Fruit fly (Drosophila melanogaster): ENCODE data around the gene Or85e.

Or85e gene

DNA sequence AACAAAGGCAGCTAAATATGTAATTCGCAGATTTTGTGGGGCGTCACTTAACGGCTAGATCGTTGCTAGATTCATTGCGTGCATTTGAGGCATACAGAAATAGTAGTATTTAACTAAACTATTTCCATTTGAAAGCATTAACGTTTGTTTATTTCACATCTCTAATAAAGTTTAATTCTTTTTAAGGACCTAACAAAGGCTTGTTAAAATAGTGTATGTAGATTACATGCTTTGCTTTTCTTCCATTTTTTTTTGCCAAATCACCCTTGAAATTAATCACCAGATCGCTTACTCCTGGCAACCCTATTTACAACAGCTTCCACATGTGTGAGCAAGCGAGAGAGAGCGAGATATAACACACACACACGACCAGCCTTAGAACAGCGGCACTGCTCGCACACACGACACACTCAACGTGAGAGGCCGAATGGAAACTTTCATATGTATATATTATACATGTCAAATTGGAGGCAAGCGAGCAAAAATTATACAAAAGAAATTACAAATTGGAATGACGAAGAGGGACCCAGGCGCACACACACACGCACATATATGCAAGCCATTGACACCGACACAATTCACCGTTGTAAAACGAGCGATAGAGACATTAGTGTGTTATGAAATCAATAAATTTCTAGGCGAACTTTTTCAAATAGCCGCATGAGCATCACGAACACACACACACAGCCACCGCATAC, 23.7 kb upstream of the Or85e start (continued):
- TF ChIP-seq gcm2 (GFP tag; optimal IDR thresholded peaks at IDR 0.05) (no peak), CG3065 (GFP tag; optimal IDR thresholded peaks at IDR 0.05) (no peak), D (optimal IDR thresholded peaks at IDR 0.05) (no peak), D (GFP tag; optimal IDR thresholded peaks at IDR 0.05) (peak; percentile 54), CG2116 (GFP tag; optimal IDR thresholded peaks at IDR 0.05) (no peak), Dbx (GFP tag; IDR thresholded peaks at IDR 0.05) (peak; percentile 55; the same call in 1 of the 3 replicates), Sin3A (optimal IDR thresholded peaks at IDR 0.05) (no peak), Neu2 (GFP tag; optimal IDR thresholded peaks at IDR 0.05; ENCODE audit: borderline replicate concordance) (no peak), Stat92E (GFP tag; optimal IDR thresholded peaks at IDR 0.05) (no peak), Hey (tag; optimal IDR thresholded peaks at IDR 0.05) (no peak), CG12155 (GFP tag; optimal IDR thresholded peaks at IDR 0.05) (peak; percentile 48), Ptx1 (GFP tag; IDR thresholded peaks at IDR 0.05) (peak; percentile 58; the same call in 1 of the 2 replicates), Nf-YA (GFP tag; IDR thresholded peaks at IDR 0.05) (peak; percentile 40; the same call in 1 of the 2 replicates), CG17328 (GFP tag; IDR thresholded peaks at IDR 0.05) (peak; percentile 44; the same call in 1 of the 2 replicates), corto (GFP tag; optimal IDR thresholded peaks at IDR 0.05) (no peak), hth (optimal IDR thresholded peaks at IDR 0.05) (no peak), ftz-f1 (GFP tag; optimal IDR thresholded peaks at IDR 0.05) (peak; percentile 89), CG15479 (GFP tag; optimal IDR thresholded peaks at IDR 0.05) (no peak), HLHmδ (GFP tag; optimal IDR thresholded peaks at IDR 0.05) (no peak), CG6791 (GFP tag; IDR thresholded peaks at IDR 0.05; ENCODE audit: partially characterized antibody) (no peak), CG1647 (GFP tag; optimal IDR thresholded peaks at IDR 0.05) (peak; percentile 45), btn (GFP tag; optimal IDR thresholded peaks at IDR 0.05) (no peak), CG18619 (GFP tag; optimal IDR thresholded peaks at IDR 0.05) (peak; percentile 50), gsb (GFP tag; IDR thresholded peaks at IDR 0.05) (peak; percentile 40; the same call in 1 of the 2 replicates), CG11560 (tag; IDR thresholded peaks at IDR 0.05) (no peak), CG10366 (GFP tag; IDR thresholded peaks at IDR 0.05) (0 out of 2 replicates have a peak, but pooled peaks have one; percentile 16), Blimp-1 (GFP tag; optimal IDR thresholded peaks at IDR 0.05) (peak; percentile 45), chn (GFP tag; optimal IDR thresholded peaks at IDR 0.05) (peak; percentile 28), lbe (GFP tag; optimal IDR thresholded peaks at IDR 0.05) (peak; percentile 6), CG4360 (GFP tag; IDR thresholded peaks at IDR 0.05) (0 out of 2 replicates have a peak, but pooled peaks have one; percentile 12), CG6683 (GFP tag; optimal IDR thresholded peaks at IDR 0.05) (peak; percentile 6), CG9817 (tag; optimal IDR thresholded peaks at IDR 0.05) (peak; percentile 67), CG17186 (GFP tag; optimal IDR thresholded peaks at IDR 0.05) (no peak), CG6175 (GFP tag; IDR thresholded peaks at IDR 0.05) (peak; percentile 62; the same call in 1 of the 3 replicates), Fer2 (tag; optimal IDR thresholded peaks at IDR 0.05) (no peak), CG30020 (tag; optimal IDR thresholded peaks at IDR 0.05) (no peak), Asciz (GFP tag; optimal IDR thresholded peaks at IDR 0.05) (peak; percentile 25), Max (GFP tag; optimal IDR thresholded peaks at IDR 0.05) (no peak), Rfx (GFP tag; IDR thresholded peaks at IDR 0.05) (peak; percentile 72), CG2875 (GFP tag; optimal IDR thresholded peaks at IDR 0.05) (peak; percentile 41), dimm (GFP tag; IDR thresholded peaks at IDR 0.05) (no peak)

DNA sequence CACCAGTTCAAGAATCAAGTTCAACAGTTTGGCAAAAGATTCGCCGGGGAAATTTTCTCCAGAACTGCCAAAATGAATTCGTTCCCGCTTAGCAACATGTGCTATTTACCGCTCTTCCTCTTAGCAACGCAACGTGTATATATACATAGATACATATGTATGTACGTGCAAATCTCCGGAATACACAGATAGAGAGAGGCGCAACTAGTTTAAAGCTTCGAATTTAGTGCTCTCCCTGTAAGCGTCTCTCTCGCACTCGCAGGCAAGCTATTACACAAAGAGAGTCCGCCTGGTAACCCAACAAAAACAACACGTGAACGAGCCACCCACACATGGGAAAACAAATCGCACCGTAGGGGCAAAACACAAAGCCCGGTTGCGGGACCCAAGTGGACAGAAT, 23.0 kb upstream of the Or85e start:
- no peak for TF ChIP-seq H2.0 (GFP tag; IDR thresholded peaks at IDR 0.05)
- TF ChIP-seq stwl (tag; optimal IDR thresholded peaks at IDR 0.05): no peak
- no peak for TF ChIP-seq disco-r (GFP tag; optimal IDR thresholded peaks at IDR 0.05)
- no peak for TF ChIP-seq NFAT (GFP tag; IDR thresholded peaks at IDR 0.05)
- TF ChIP-seq NfI (GFP tag; optimal IDR thresholded peaks at IDR 0.05): no peak
- peak; percentile 13; the same call in 1 of the 2 replicates for TF ChIP-seq CG10321 (GFP tag; IDR thresholded peaks at IDR 0.05)
- TF ChIP-seq seq (GFP tag; IDR thresholded peaks at IDR 0.05): no peak
- no peak for TF ChIP-seq Oaz (GFP tag; IDR thresholded peaks at IDR 0.05)
- TF ChIP-seq Dll (GFP tag; IDR thresholded peaks at IDR 0.05; ENCODE audit: partially characterized antibody): no peak
- no peak for TF ChIP-seq CG15269 (tag; optimal IDR thresholded peaks at IDR 0.05)
- TF ChIP-seq Dek (tag; optimal IDR thresholded peaks at IDR 0.05): no peak
- TF ChIP-seq CG16813 (GFP tag; IDR thresholded peaks at IDR 0.05; ENCODE audit: partially characterized antibody): 0 out of 3 replicates have a peak, but pooled peaks have one; percentile 7

All from whole organism, embryonic.